Worm (Caenorhabditis elegans): ENCODE measurements around the gene C15F1.2.

C15F1.2 gene

DNA sequence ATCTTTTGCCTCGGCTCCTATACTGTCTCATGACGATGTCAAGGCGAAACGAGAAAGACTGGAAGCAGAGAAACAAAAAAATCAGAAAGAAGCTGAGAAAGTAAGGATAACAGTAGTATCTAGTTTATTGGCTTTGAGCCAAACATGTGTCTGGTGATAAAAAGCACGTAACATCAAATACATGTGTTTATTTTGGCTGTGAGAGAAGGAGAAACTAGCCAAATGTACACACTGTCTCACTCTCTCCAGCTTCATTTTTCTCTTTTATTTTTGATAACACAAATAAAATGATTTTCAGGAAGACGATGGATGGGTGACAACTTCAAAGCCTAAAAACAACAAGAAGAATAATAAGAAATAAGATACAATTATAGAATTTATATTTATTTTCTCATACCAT, 49.8 kb downstream of the C15F1.2 start:
- TF ChIP-seq efl-1 (optimal IDR thresholded peaks at IDR 0.05) (no peak), efl-1 (GFP tag; optimal IDR thresholded peaks at IDR 0.05 in 1 of 2) (peak in 1 of 2 experiments; percentile 79), elt-2 (tag; optimal IDR thresholded peaks at IDR 0.05) (no peak), hlh-17 (GFP tag; optimal IDR thresholded peaks at IDR 0.05; ENCODE audit: borderline replicate concordance) (no peak), mef-2 (tag; optimal IDR thresholded peaks at IDR 0.05) (no peak), F16B12.6 (tag; optimal IDR thresholded peaks at IDR 0.05) (no peak), nhr-19 (GFP tag; conservative IDR thresholded peaks at IDR 0.05) (no peak), nhr-20 (tag; optimal IDR thresholded peaks at IDR 0.05) (no peak)

DNA sequence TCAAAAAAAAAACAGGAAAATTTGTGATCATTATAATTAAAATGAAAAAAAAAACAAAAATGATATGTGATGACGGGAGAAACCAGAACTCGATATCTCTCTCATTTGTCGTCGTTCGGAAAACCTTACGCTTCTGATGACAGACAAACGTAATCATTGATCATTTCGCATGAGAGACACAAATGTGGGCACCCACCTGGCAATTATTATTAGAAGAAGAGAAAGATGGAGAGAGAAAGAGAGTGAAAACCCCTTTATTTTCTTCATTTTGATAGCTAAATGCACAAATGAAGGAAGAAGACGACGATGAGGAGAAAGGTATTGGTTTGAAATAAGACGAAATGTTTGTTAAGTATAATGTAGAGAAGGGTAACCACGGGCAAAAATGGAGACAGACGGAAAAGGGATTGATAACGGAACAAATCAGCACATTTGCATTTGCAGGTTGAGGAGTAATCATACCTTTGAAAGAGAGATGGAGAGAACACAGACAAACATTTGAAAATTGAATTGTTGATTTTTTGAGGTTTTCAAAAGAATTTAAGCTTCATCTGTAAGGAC, 51.5 kb downstream of the C15F1.2 start:
- TF ChIP-seq lsy-2 (tag; optimal IDR thresholded peaks at IDR 0.05) (peak in 1 of 2 experiments; percentile 6), unc-98 (GFP tag; IDR thresholded peaks at IDR 0.05) (no peak), tbx-2 (tag; optimal IDR thresholded peaks at IDR 0.05) (no peak), nhr-20 (tag; optimal IDR thresholded peaks at IDR 0.05) (peak; percentile 17), mab-9 (GFP tag; IDR thresholded peaks at IDR 0.05) (no peak), vab-15 (tag; optimal IDR thresholded peaks at IDR 0.05) (no peak), sox-4 (tag; optimal IDR thresholded peaks at IDR 0.05) (no peak), blmp-1 (tag; optimal IDR thresholded peaks at IDR 0.05) (peak; percentile 33), zip-4 (GFP tag; optimal IDR thresholded peaks at IDR 0.05) (no peak), elt-2 (tag; optimal IDR thresholded peaks at IDR 0.05) (peak; percentile 61), pag-3 (tag; optimal IDR thresholded peaks at IDR 0.05; ENCODE audit: borderline replicate concordance, insufficient read depth) (no peak), efl-1 (optimal IDR thresholded peaks at IDR 0.05) (no peak), efl-1 (GFP tag; optimal IDR thresholded peaks at IDR 0.05 in 1 of 2) (peak in 1 of 2 experiments; percentile 22), fkh-10 (GFP tag; optimal IDR thresholded peaks at IDR 0.05) (no peak), lin-35 (GFP tag; optimal IDR thresholded peaks at IDR 0.05) (peak in 1 of 2 experiments; percentile 36)

DNA sequence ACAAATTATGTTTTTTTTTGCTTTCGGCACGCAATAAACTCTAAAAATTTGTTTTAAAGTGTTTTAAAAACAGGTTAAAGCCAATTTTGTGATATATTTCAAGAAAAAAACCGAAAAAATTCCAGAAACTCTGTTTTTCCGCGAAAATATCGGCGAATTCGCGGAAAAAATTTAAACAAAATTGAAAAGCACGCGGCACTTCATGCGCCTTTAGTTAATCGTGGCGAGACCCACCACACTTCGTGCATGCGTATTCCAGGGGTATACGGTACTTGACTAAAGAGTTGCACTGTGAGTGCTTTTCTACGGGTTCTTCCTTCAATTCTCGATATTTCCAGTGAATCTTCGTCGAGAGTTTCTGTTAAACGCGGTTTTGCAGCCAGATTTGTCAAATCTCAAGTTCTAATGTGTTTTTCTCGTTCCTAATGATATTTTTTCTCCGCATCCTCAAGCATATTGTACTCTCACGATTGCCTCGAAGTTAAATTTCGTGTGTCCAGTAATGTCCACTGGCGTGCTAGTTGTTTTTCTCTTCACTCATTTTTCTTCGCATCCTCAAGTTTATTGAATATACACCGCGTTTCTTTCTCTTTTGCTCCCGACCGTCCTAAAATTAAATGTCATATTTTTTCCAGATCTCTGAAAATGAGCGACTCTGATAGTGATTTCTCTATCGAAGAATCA, 58.0 kb downstream of the C15F1.2 start, which contains the start of gene cin-4:
Gene cin-4 (plus strand): TSS at position 634 of the 684 bp plus-strand sequence.
- TF ChIP-seq fkh-10 (GFP tag; optimal IDR thresholded peaks at IDR 0.05) (no peak), skn-1 (tag; optimal IDR thresholded peaks at IDR 0.05) (no peak)
